Worm (Caenorhabditis elegans): ENCODE data around the gene col-9.

DNA sequence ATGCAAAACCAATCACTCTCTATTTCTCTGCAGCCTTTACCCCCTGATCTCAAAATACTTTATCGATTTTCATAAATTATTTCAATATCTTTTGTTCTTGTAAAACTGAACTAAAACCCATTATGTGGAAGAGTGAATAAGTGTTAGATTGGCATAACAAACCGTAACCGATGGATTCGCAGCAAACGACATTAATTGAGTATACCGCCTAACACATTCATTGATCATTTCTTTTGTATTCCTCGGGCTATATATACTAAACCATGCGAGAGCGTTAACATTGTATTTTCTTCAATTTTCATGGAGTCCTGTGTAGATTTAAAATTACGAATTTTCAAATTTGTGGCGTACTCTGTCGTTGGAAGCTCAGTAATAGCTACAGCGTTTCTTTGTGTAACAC, at the start of gene col-9:
- TF ChIP-seq nhr-11 (tag; optimal IDR thresholded peaks at IDR 0.05) (no peak), ama-1 (optimal IDR thresholded peaks at IDR 0.05) (no peak), grh-1 (GFP tag; IDR thresholded peaks at IDR 0.05) (no peak), ces-1 (GFP tag; optimal IDR thresholded peaks at IDR 0.05) (no peak)

All from whole organism, L1 larva.